Fruit fly (Drosophila melanogaster) whole organism, wandering third instar larva: Measurements from ENCODE around the gene CG3655.

Experiments
- CG32264 ChIP-seq: fragments of 200-800 bp; sonication (Bioruptor generic); optimal IDR thresholded peaks from 2 replicates; lab custom pipeline; 2016; ENCODE audit warnings: missing biosample characterization, missing genetic modification characterization
- CG9705 ChIP-seq: fragments of 200-800 bp; sonication (Bioruptor generic); optimal IDR thresholded peaks from 2 replicates; lab custom pipeline; 2018; ENCODE audit warnings: missing biosample characterization, mild to moderate bottlenecking, missing genetic modification characterization
- CrebA ChIP-seq: fragments of 200-800 bp; sonication (Bioruptor generic); optimal IDR thresholded peaks from 2 replicates; lab custom pipeline; 2016; ENCODE audit warnings: missing biosample characterization, mild to moderate bottlenecking, missing genetic modification characterization, borderline replicate concordance
- Dfd ChIP-seq: fragments of >200 bp; optimal IDR thresholded peaks from 2 replicates; lab custom pipeline; 2017; ENCODE audit warnings: missing biosample characterization, missing genetic modification characterization
- GATAd ChIP-seq: sonication (Bioruptor generic); optimal IDR thresholded peaks from 2 replicates; lab custom pipeline; 2016; ENCODE audit warnings: missing biosample characterization, missing genetic modification characterization
- HLH106 ChIP-seq: fragments of 200-800 bp; optimal IDR thresholded peaks from 3 replicates; lab custom pipeline; 2019; ENCODE audit warnings: missing biosample characterization, mild to moderate bottlenecking, missing genetic modification characterization, moderate library complexity
- Hnf4 ChIP-seq: fragments of 200-800 bp; sonication (Bioruptor generic); optimal IDR thresholded peaks from 2 replicates; lab custom pipeline; 2016; ENCODE audit warnings: missing biosample characterization, mild to moderate bottlenecking, missing genetic modification characterization
- Hr78 ChIP-seq: fragments of >200 bp; optimal IDR thresholded peaks from 2 replicates; lab custom pipeline; 2017; ENCODE audit warnings: missing biosample characterization, missing genetic modification characterization
- Hr83 ChIP-seq: fragments of 200-300 bp; sonication (Bioruptor generic); optimal IDR thresholded peaks from 2 replicates; lab custom pipeline; 2016; ENCODE audit warnings: missing biosample characterization, mild to moderate bottlenecking, missing genetic modification characterization, moderate library complexity; ENCODE audit not compliant: poor library complexity, severe bottlenecking
- Jra ChIP-seq: sonication (Bioruptor generic); optimal IDR thresholded peaks from 2 replicates; lab custom pipeline; 2016; ENCODE audit warnings: missing biosample characterization, missing genetic modification characterization
- Mio ChIP-seq: sonication (Bioruptor generic); optimal IDR thresholded peaks from 2 replicates; lab custom pipeline; 2016; ENCODE audit warnings: missing biosample characterization, missing genetic modification characterization
- OdsH ChIP-seq: fragments of 200-800 bp; sonication (Bioruptor generic); optimal IDR thresholded peaks from 2 replicates; lab custom pipeline; 2016; ENCODE audit warnings: missing biosample characterization, mild to moderate bottlenecking, missing genetic modification characterization
- Sp1 ChIP-seq: fragments of 200-800 bp; sonication (Bioruptor generic); optimal IDR thresholded peaks from 3 replicates; lab custom pipeline; 2019; ENCODE audit warnings: missing biosample characterization, mild to moderate bottlenecking, missing genetic modification characterization, moderate library complexity
- Vsx2 ChIP-seq: fragments of 200-300, 225-300 bp; sonication (Bioruptor generic); optimal IDR thresholded peaks from 2 replicates; lab custom pipeline; 2018; ENCODE audit warnings: missing biosample characterization, missing genetic modification characterization; ENCODE audit not compliant: partially characterized antibody
- br ChIP-seq: fragments of 200-800 bp; sonication (Bioruptor generic); optimal IDR thresholded peaks from 2 replicates; lab custom pipeline; 2016; ENCODE audit warnings: missing biosample characterization, missing genetic modification characterization
- dmrt93B ChIP-seq: fragments of 200-800 bp; sonication (Bioruptor generic); optimal IDR thresholded peaks from 2 replicates; lab custom pipeline; 2018; ENCODE audit warnings: missing biosample characterization, mild to moderate bottlenecking, missing genetic modification characterization
- dsf ChIP-seq: sonication (Bioruptor generic); optimal IDR thresholded peaks from 2 replicates; lab custom pipeline; 2016; ENCODE audit warnings: missing biosample characterization, missing genetic modification characterization, borderline replicate concordance
- ey ChIP-seq: fragments of 200-800 bp; sonication (Bioruptor generic); optimal IDR thresholded peaks from 2 replicates; lab custom pipeline; 2016; ENCODE audit warnings: missing biosample characterization, missing genetic modification characterization
- foxo ChIP-seq, 2 experiments: fragments of 200-800 bp; sonication (Bioruptor generic); optimal IDR thresholded peaks; 2 replicates in 1 of 2; 3 replicates in 1 of 2; lab custom pipeline; 2016 to 2017; ENCODE audit warnings: missing biosample characterization in 2 of 2, missing genetic modification characterization in 2 of 2
- fru ChIP-seq: fragments of 200-800 bp; sonication (Bioruptor generic); optimal IDR thresholded peaks from 3 replicates; lab custom pipeline; 2016; ENCODE audit warnings: missing biosample characterization, mild to moderate bottlenecking, missing genetic modification characterization
- h ChIP-seq: fragments of 200-800 bp; sonication (Bioruptor generic); optimal IDR thresholded peaks from 3 replicates; lab custom pipeline; 2016; ENCODE audit warnings: missing biosample characterization, mild to moderate bottlenecking, missing genetic modification characterization
- jim ChIP-seq: fragments of 175-275, 200-325 bp; sonication (Bioruptor generic); optimal IDR thresholded peaks from 2 replicates; lab custom pipeline; 2016; ENCODE audit warnings: missing biosample characterization, mild to moderate bottlenecking, missing genetic modification characterization
- lola ChIP-seq: fragments of >200 bp; optimal IDR thresholded peaks from 2 replicates; lab custom pipeline; 2017; ENCODE audit warnings: missing biosample characterization, missing genetic modification characterization
- psq ChIP-seq: fragments of 200-800 bp; sonication (Bioruptor generic); optimal IDR thresholded peaks from 3 replicates; lab custom pipeline; 2017; ENCODE audit warnings: missing biosample characterization, mild to moderate bottlenecking, missing genetic modification characterization, moderate library complexity
- rgr ChIP-seq: fragments of 200-800 bp; sonication (Bioruptor generic); optimal IDR thresholded peaks from 3 replicates; lab custom pipeline; 2016; ENCODE audit warnings: missing biosample characterization, mild to moderate bottlenecking, missing genetic modification characterization
- sv ChIP-seq: fragments of 200-800 bp; sonication (Bioruptor generic); optimal IDR thresholded peaks from 3 replicates; lab custom pipeline; 2016; ENCODE audit warnings: missing biosample characterization, missing genetic modification characterization
- usp ChIP-seq: fragments of >200 bp; optimal IDR thresholded peaks from 2 replicates; lab custom pipeline; 2017; ENCODE audit warnings: missing biosample characterization, missing genetic modification characterization
- woc ChIP-seq: sonication (Bioruptor generic); optimal IDR thresholded peaks from 2 replicates; lab custom pipeline; 2016; ENCODE audit warnings: missing biosample characterization, mild to moderate bottlenecking, missing genetic modification characterization

CG3655 gene

DNA sequence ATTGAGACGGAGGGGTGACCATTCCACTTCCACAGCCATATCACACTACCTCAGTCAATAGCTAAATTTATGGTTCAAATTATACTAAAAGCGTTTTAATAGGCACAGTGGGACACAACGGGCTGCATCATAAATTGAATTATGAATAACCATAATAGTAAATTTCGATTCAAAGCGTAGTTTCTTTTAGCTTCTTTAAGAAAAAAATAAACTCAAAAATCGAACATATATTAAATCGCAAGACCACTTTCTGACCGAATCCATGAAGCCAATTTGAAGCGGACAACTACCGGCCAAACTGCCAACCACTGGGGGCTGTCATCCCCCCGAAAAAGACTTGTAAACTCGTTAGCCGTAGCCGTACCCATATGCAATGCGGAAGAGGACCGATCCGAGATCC is 46.2 kb upstream of the CG3655 start:
- no peak for TF ChIP-seq dmrt93B (GFP tag; lab: Kevin White, UChicago)

DNA sequence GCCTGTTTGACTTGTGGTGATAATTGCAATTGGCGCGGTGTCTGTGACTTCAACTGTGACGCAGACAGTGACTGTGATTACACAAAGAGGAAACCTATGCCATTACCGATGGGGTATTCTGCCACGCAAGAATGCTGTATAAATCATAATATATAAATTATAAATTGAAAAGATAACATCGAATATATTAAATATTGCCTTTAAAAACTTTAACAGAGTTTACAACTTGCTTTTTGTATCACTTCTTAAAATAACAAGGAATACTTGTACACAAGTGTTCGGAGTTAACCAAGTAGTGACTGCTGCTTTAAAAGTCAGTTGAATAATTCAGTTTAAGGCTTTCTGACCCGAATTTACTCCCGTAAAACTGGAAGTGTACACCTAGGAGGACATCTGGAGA is 45.2 kb upstream of the CG3655 start, which contains the start of gene CG11379:
Gene CG11379, plus strand, starts transcription at position 301 of the 400 bp plus-strand sequence.
- TF ChIP-seq br (GFP tag; lab: Kevin White, UChicago) (no peak), CrebA (no peak), h (GFP tag; lab: Kevin White, UChicago) (no peak), lola (GFP tag; lab: Kevin White, UChicago) (no peak), Mio (no peak), GATAd (GFP tag; lab: Kevin White, UChicago) (no peak), psq (GFP tag; lab: Kevin White, UChicago) (no peak), rgr (GFP tag; lab: Kevin White, UChicago) (no peak)
- TF ChIP-seq, all 38 proteins: peak for 0

DNA sequence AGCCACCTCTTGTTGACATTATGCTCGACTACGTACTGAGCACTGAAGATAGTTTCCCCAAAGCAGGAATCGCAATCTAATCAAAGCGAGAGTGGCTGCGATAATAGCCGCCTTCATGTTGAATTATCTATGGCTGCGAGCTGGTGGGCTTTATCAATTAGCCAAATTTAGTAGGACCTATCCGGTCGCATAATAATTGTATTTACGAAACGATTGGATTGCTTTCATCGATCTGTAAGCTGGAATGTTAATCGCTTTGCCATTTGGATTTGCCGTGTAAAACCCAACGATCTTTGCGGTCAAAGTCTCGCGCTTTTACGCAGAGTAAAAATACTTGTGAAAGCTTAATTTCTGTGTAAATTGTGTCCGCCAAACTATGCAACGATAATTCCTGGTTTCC is 41.3 kb upstream of the CG3655 start, which contains the start of gene CG11384:
Gene CG11384, minus strand, starts transcription at position 43 of the 400 bp plus-strand sequence.
- no peak for TF ChIP-seq CG32264 (GFP tag; lab: Kevin White, UChicago)
- TF ChIP-seq woc (GFP tag; lab: Kevin White, UChicago) = no peak
- no peak for TF ChIP-seq rgr (GFP tag; lab: Kevin White, UChicago)
- TF ChIP-seq Vsx2 = no peak
- TF ChIP-seq Hnf4 = no peak
- TF ChIP-seq CrebA = no peak
- TF ChIP-seq, all 38 proteins: peak for 0

DNA sequence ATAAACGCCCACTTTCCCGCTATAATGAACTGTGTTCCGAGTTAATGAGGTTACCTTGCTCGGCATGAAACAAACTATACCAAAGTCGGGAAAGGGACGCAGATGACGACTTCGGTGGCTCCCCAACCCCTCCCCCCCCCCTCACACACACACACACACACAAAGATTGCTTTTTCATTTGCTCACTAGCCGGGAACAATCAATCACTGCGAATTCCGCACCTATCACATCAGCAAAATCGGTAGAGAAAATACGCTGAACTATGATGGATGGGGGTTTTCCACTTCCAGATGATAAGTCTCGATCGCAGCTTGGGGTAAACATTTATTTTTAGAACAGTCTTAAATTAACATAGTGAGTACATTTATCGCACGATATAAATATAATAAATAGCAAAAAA is 38.9 kb upstream of the CG3655 start:
- TF ChIP-seq Dfd (GFP tag; lab: Kevin White, UChicago) = peak; percentile 54
- no peak for TF ChIP-seq woc (GFP tag; lab: Kevin White, UChicago)
- no peak for TF ChIP-seq ey (GFP tag; lab: Kevin White, UChicago)
- no peak for TF ChIP-seq dsf (GFP tag; lab: Kevin White, UChicago)

DNA sequence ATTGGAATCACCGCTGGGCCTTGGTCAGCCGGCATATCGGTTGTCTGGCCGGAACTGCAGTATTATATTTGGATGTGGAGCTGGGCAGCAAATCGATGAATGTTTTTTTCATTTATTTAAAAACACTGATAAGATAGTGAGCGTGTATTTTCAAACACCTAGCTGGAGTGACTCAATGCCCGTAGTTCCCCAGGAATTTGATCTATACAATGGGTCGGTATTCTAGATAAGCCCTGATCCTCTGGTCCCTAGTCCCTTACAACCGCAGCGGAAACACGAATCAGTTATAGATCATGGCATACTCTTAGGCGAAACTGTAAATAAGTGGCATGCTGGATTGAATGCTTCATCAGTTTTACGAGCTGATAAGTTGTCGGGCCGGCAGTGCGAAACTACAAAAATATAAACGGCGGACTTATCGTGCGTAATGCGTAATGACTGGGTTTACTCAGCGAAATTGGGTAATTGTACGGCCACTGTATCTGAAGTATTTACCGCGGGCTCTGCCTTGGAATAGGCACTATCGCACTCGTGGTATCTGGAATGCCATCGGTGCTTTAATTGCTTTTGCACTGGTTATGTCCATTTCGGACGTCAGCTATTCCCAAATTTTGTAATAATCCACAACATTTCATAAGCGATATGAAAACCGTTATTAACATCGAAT is 38.2 kb upstream of the CG3655 start:
- TF ChIP-seq sv (GFP tag; lab: Kevin White, UChicago) (no peak), dsf (GFP tag; lab: Kevin White, UChicago) (no peak), woc (GFP tag; lab: Kevin White, UChicago) (no peak), Hr78 (no peak), Hnf4 (no peak), OdsH (GFP tag; lab: Kevin White, UChicago) (no peak), jim (GFP tag; lab: Kevin White, UChicago) (no peak), foxo (GFP tag; optimal IDR thresholded peaks at IDR 0.05; lab: Kevin White, UChicago) (no peak), Mio (no peak), Jra (GFP tag; lab: Kevin White, UChicago) (no peak), usp (GFP tag; lab: Kevin White, UChicago) (no peak)

DNA sequence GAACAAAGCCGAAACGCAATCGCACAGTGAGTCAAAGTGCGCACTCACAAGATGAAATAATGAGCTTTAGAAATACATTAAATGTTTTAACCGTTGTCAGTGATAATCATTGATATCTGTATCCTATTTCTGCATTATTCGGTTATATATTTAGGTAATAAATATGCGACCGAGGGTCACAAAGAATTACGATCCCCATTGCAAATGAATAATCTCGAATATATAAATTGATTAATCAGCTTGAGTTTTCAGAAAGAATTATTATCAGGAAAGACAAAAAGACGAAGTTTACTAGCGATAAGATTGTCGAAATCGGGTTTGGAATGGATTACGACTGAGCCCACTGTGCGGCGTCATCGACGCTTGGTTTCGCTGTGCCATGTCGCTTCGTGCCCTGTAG is 36.3 kb upstream of the CG3655 start:
- peak; percentile 56 for TF ChIP-seq HLH106 (tag; lab: Kevin White, UChicago)
- peak; percentile 60 for TF ChIP-seq fru (GFP tag; lab: Kevin White, UChicago)
- peak; percentile 6 for TF ChIP-seq CG9705
- peak; percentile 0 for TF ChIP-seq woc (GFP tag; lab: Kevin White, UChicago)
- no peak for TF ChIP-seq Hr83 (GFP tag; lab: Kevin White, UChicago)
- TF ChIP-seq usp (GFP tag; lab: Kevin White, UChicago) = no peak
- peak; percentile 38 for TF ChIP-seq Sp1 (GFP tag; lab: Kevin White, UChicago)
- peak; percentile 38 for TF ChIP-seq rgr (GFP tag; lab: Kevin White, UChicago)
- TF ChIP-seq OdsH (GFP tag; lab: Kevin White, UChicago) = peak; percentile 30
- peak in 1 of 2 experiments; percentile 65 for TF ChIP-seq foxo (GFP tag; optimal IDR thresholded peaks at IDR 0.05; lab: Kevin White, UChicago)
- TF ChIP-seq h (GFP tag; lab: Kevin White, UChicago) = peak; percentile 63
- peak; percentile 23 for TF ChIP-seq dmrt93B (GFP tag; lab: Kevin White, UChicago)
- TF ChIP-seq psq (GFP tag; lab: Kevin White, UChicago) = peak; percentile 37
- TF ChIP-seq br (GFP tag; lab: Kevin White, UChicago) = peak; percentile 51
- TF ChIP-seq Hr78 = no peak
- peak; percentile 42 for TF ChIP-seq Hnf4
- TF ChIP-seq ey (GFP tag; lab: Kevin White, UChicago) = peak; percentile 37
- no peak for TF ChIP-seq Jra (GFP tag; lab: Kevin White, UChicago)
- TF ChIP-seq, all 38 proteins: peak for 14
